Fruit fly (Drosophila melanogaster): Measurements from ENCODE around the gene CG15042.

Gene CG15042

DNA sequence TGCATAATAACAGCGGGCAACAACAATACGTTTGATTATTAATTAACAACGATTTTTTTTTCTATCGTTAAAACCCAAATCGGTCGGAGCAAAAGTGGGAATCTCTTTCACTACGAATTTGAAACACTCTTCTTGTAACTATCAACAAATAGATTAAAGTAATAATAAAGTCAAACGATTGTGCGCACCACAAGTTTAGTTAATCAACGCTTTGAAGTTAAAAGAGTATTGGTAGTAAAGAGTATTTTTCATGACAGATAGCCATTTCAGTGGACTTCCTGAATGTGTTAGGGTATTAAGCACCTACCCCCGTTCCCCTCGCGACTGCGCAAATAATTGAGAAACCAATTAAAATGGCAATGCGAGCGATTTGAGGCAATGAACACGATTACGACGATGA, 18.7 kb upstream of the CG15042 start (continued):
- peak; percentile 84 for TF ChIP-seq CG7839 (tag; optimal IDR thresholded peaks at IDR 0.05)
- peak; percentile 82 for TF ChIP-seq CG31441 (GFP tag; IDR thresholded peaks at IDR 0.05)
- TF ChIP-seq crc (GFP tag; optimal IDR thresholded peaks at IDR 0.05), result peak; percentile 50
- no peak for TF ChIP-seq Doc3 (GFP tag; IDR thresholded peaks at IDR 0.05; ENCODE audit: partially characterized antibody)
- TF ChIP-seq CG10274 (GFP tag; optimal IDR thresholded peaks at IDR 0.05), result peak; percentile 55
- TF ChIP-seq Bgb (GFP tag; IDR thresholded peaks at IDR 0.05; ENCODE audit: partially characterized antibody), result no peak
- peak; percentile 32 for TF ChIP-seq CG3838 (GFP tag; optimal IDR thresholded peaks at IDR 0.05)
- TF ChIP-seq CG9817 (tag; optimal IDR thresholded peaks at IDR 0.05), result peak; percentile 85
- peak; percentile 94 for TF ChIP-seq Rfx (GFP tag; IDR thresholded peaks at IDR 0.05)
- no peak for TF ChIP-seq CG8478 (optimal IDR thresholded peaks at IDR 0.05)
- TF ChIP-seq peb (GFP tag; IDR thresholded peaks at IDR 0.05), result peak; percentile 55; the same call in 1 of the 2 replicates
- peak; percentile 82 for TF ChIP-seq ap (GFP tag; IDR thresholded peaks at IDR 0.05)
- peak; percentile 81 for TF ChIP-seq ase (GFP tag; IDR thresholded peaks at IDR 0.05)
- TF ChIP-seq ro (GFP tag; IDR thresholded peaks at IDR 0.05), result peak; percentile 62
- TF ChIP-seq pnt (GFP tag; optimal IDR thresholded peaks at IDR 0.05), result peak; percentile 76
- TF ChIP-seq CTCF (GFP tag; optimal IDR thresholded peaks at IDR 0.05), result no peak
- TF ChIP-seq CG9876 (GFP tag; optimal IDR thresholded peaks at IDR 0.05), result peak; percentile 36
- TF ChIP-seq rib (GFP tag; IDR thresholded peaks at IDR 0.05), result peak; percentile 78
- TF ChIP-seq CG11085 (GFP tag; IDR thresholded peaks at IDR 0.05), result peak; percentile 75
- peak; percentile 77 for TF ChIP-seq MBD-R2 (GFP tag; IDR thresholded peaks at IDR 0.05)
- no peak for TF ChIP-seq pan (optimal IDR thresholded peaks at IDR 0.05)
- peak in 1 of 2 experiments; percentile 92 for TF ChIP-seq pan (GFP tag; optimal IDR thresholded peaks at IDR 0.05 in 1 of 2, IDR thresholded peaks at IDR 0.05 in 1 of 2)
- TF ChIP-seq hb (GFP tag; IDR thresholded peaks at IDR 0.05; ENCODE audit: partially characterized antibody), result no peak
- no peak for TF ChIP-seq corto (GFP tag; optimal IDR thresholded peaks at IDR 0.05)
- TF ChIP-seq danr (GFP tag; IDR thresholded peaks at IDR 0.05), result peak; percentile 77
- peak; percentile 26 for TF ChIP-seq dmrt11E (tag; optimal IDR thresholded peaks at IDR 0.05)
- peak; percentile 8 for TF ChIP-seq cato (GFP tag; optimal IDR thresholded peaks at IDR 0.05; ENCODE audit: borderline replicate concordance)
- no peak for TF ChIP-seq sc (optimal IDR thresholded peaks at IDR 0.05)
- TF ChIP-seq sc (GFP tag; optimal IDR thresholded peaks at IDR 0.05), result peak; percentile 22
- no peak for TF ChIP-seq Tbp (GFP tag; optimal IDR thresholded peaks at IDR 0.05)
- TF ChIP-seq CG11696 (GFP tag; IDR thresholded peaks at IDR 0.05), result 0 out of 2 replicates have a peak, but pooled peaks have one; percentile 39
- TF ChIP-seq sob (GFP tag; IDR thresholded peaks at IDR 0.05), result peak; percentile 90
- peak; percentile 30 for TF ChIP-seq ERR (GFP tag; optimal IDR thresholded peaks at IDR 0.05)
- peak; percentile 72 for TF ChIP-seq Bteb2 (GFP tag; optimal IDR thresholded peaks at IDR 0.05)
- peak; percentile 97 for TF ChIP-seq D19A (tag; optimal IDR thresholded peaks at IDR 0.05)
- peak; percentile 52 for TF ChIP-seq odd (GFP tag; optimal IDR thresholded peaks at IDR 0.05)
- TF ChIP-seq D (optimal IDR thresholded peaks at IDR 0.05), result no peak
- peak; percentile 50 for TF ChIP-seq D (GFP tag; optimal IDR thresholded peaks at IDR 0.05)
- no peak for TF ChIP-seq z (GFP tag; IDR thresholded peaks at IDR 0.05)
- no peak for TF ChIP-seq NC2α (GFP tag; optimal IDR thresholded peaks at IDR 0.05)
- TF ChIP-seq row (GFP tag; IDR thresholded peaks at IDR 0.05), result peak; percentile 90
- TF ChIP-seq CG10366 (GFP tag; IDR thresholded peaks at IDR 0.05), result peak; percentile 77
- TF ChIP-seq Aef1 (GFP tag; IDR thresholded peaks at IDR 0.05), result peak; percentile 91
- peak; percentile 89 for TF ChIP-seq CG14014 (GFP tag; IDR thresholded peaks at IDR 0.05)
- TF ChIP-seq zen (tag; optimal IDR thresholded peaks at IDR 0.05), result peak; percentile 18
- TF ChIP-seq Ets97D (GFP tag; optimal IDR thresholded peaks at IDR 0.05), result no peak
- TF ChIP-seq sisA (GFP tag; IDR thresholded peaks at IDR 0.05), result peak; percentile 85
- TF ChIP-seq CG1602 (GFP tag; optimal IDR thresholded peaks at IDR 0.05), result peak; percentile 63
- peak; percentile 81 for TF ChIP-seq CG14667 (GFP tag; IDR thresholded peaks at IDR 0.05)
- no peak for TF ChIP-seq hkb (optimal IDR thresholded peaks at IDR 0.05)
- TF ChIP-seq hkb (GFP tag; IDR thresholded peaks at IDR 0.05), result peak; percentile 88
- TF ChIP-seq tup (GFP tag; optimal IDR thresholded peaks at IDR 0.05), result peak; percentile 42
- peak; percentile 81 for TF ChIP-seq CG12219 (GFP tag; optimal IDR thresholded peaks at IDR 0.05)
- no peak for TF ChIP-seq Spps (tag; optimal IDR thresholded peaks at IDR 0.05)
- no peak for TF ChIP-seq cad (GFP tag; optimal IDR thresholded peaks at IDR 0.05)
